Worm (Caenorhabditis elegans) whole organism, L1 larva: ENCODE measurements around the gene rga-9.

ENCODE experiments used
- ama-1 ChIP-seq: fragments of 150-350 bp; optimal IDR thresholded peaks from 2 replicates; lab custom pipeline; 2014
- efl-1 ChIP-seq, 4 experiments: fragments of 150-350 bp; optimal IDR thresholded peaks in 3 of 4; peaks in 1 of 4; 1 replicate in 1 of 4; 2 replicates in 3 of 4; lab custom pipeline; 2014; ENCODE audit warnings: missing biosample characterization in 2 of 4, missing genetic modification characterization in 2 of 4, missing genetic modification reagents in 2 of 4
- lin-13 ChIP-seq: fragments of 150-350 bp; optimal IDR thresholded peaks from 2 replicates; lab custom pipeline; 2014; ENCODE audit warnings: missing biosample characterization, missing genetic modification reagents, missing genetic modification characterization
- nhr-11 ChIP-seq: fragments of 150-350 bp; optimal IDR thresholded peaks from 2 replicates; lab custom pipeline; 2014; ENCODE audit warnings: missing biosample characterization, missing genetic modification characterization
- nhr-76 ChIP-seq: sonication (generic microtip); optimal IDR thresholded peaks from 2 replicates; lab custom pipeline; 2017; ENCODE audit warnings: missing biosample characterization, missing genetic modification characterization
- snpc-4 ChIP-seq: fragments of 150-350 bp; optimal IDR thresholded peaks from 2 replicates; lab custom pipeline; 2014; ENCODE audit warnings: missing biosample characterization, missing genetic modification characterization
- unc-62 ChIP-seq: fragments of 150-350 bp; optimal IDR thresholded peaks from 2 replicates; lab custom pipeline; 2014; ENCODE audit warnings: missing biosample characterization, missing genetic modification reagents, missing genetic modification characterization
- ztf-11 ChIP-seq, 2 experiments: sonication (generic microtip); optimal IDR thresholded peaks; 2 replicates each; lab custom pipeline; 2016 to 2017; ENCODE audit warnings: missing genetic modification characterization in 2 of 2, missing biosample characterization in 1 of 2, missing compliant biosample characterization in 1 of 2

DNA sequence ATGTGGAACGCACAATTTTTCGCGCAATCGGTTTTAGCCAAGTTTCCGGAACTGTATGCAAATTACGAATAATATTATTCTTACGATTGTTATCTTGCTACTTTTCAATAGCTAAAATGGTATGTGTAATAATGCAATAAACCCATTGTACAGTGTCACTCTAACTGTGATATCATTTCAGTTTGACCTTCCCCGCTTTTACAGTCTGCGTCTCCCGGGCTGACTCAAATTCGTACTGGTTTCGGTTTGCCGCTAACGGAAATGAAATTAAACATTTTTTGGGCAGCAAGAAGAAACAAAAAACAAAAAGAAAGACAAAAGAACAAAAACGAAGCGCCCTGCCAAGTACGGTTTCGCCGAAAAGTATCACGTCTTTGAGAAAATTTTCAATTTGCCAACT is 1.5 kb upstream of the rga-9 start:
- TF ChIP-seq unc-62 (GFP tag; lab: Kevin White, UChicago) (no peak), nhr-11 (tag; lab: Kevin White, UChicago) (no peak), snpc-4 (tag; lab: Kevin White, UChicago) (no peak), nhr-76 (no peak), efl-1 (optimal IDR thresholded peaks at IDR 0.05; lab: Kevin White, UChicago) (no peak), efl-1 (GFP tag; optimal IDR thresholded peaks at IDR 0.05 in 1 of 2; lab: Kevin White, UChicago) (no peak), lin-13 (no peak), ztf-11 (tag; optimal IDR thresholded peaks at IDR 0.05; lab: Kevin White, UChicago) (no peak), ama-1 (lab: Kevin White, UChicago) (no peak)
